Fruit fly (Drosophila melanogaster): ENCODE measurements around the gene CG11786.

DNA sequence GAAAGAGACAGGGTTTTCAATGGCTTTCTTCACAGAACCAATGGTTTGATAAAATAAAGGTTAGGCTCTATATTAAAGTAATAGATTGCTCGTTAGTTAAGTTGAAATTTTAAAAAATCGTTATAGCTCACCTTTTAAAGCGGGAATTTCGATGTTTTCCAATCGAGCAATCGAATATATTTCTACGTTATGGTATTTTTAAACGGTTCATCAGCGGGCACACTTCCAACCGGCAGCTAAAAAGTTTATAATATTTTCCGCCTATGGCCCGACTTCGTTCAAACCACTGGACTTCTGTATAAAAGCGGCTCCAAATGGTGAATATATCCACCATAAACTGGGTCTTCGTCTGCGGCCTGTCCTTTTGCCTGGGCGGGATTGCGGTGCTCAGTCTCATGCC lies 23.1 kb upstream of the CG11786 start, which contains the start of gene beta4GalT7:
- TF ChIP-seq CG12605 (GFP tag; IDR thresholded peaks at IDR 0.05) (no peak), EcR (GFP tag; optimal IDR thresholded peaks at IDR 0.05) (no peak), CG34367 (tag; optimal IDR thresholded peaks at IDR 0.05) (no peak), CG15710 (tag; optimal IDR thresholded peaks at IDR 0.05) (no peak), Snoo (tag; optimal IDR thresholded peaks at IDR 0.05) (no peak), CG9948 (tag; optimal IDR thresholded peaks at IDR 0.05) (no peak), CG10348 (GFP tag; IDR thresholded peaks at IDR 0.05) (no peak), CG32121 (GFP tag; IDR thresholded peaks at IDR 0.05) (no peak), rn (GFP tag; IDR thresholded peaks at IDR 0.05) (no peak)
